Worm (Caenorhabditis elegans) whole organism, L3 larva: ENCODE data around the gene ergi-3.

ENCODE experiments used
- ZK546.5 ChIP-seq: sonication (generic microtip); optimal IDR thresholded peaks from 2 replicates; lab custom pipeline; 2017; ENCODE audit warnings: missing biosample characterization, missing genetic modification characterization
- elt-2 ChIP-seq: sonication (generic microtip); optimal IDR thresholded peaks from 2 replicates; lab custom pipeline; 2016; ENCODE audit warnings: missing genetic modification reagents, mild to moderate bottlenecking, missing genetic modification characterization, missing compliant biosample characterization
- fos-1 ChIP-seq: fragments of 150-350 bp; optimal IDR thresholded peaks from 2 replicates; lab custom pipeline; 2014; ENCODE audit warnings: missing biosample characterization, missing genetic modification characterization
- lin-15B ChIP-seq: fragments of 150-350 bp; optimal IDR thresholded peaks from 2 replicates; lab custom pipeline; 2014; ENCODE audit warnings: missing biosample characterization, missing genetic modification characterization
- nfya-1 ChIP-seq: sonication (generic microtip); optimal IDR thresholded peaks from 2 replicates; lab custom pipeline; 2017; ENCODE audit warnings: missing genetic modification characterization, mild to moderate bottlenecking, missing compliant biosample characterization, antibody characterized with exemption, moderate library complexity; ENCODE audit not compliant: insufficient read depth
- nhr-237 ChIP-seq: fragments of 150-350 bp; optimal IDR thresholded peaks from 2 replicates; lab custom pipeline; 2014; ENCODE audit warnings: missing biosample characterization, missing genetic modification characterization
- skn-1 ChIP-seq: fragments of 150-350 bp; optimal IDR thresholded peaks from 2 replicates; lab custom pipeline; 2014; ENCODE audit warnings: missing biosample characterization, missing genetic modification characterization
- tbx-2 ChIP-seq: sonication (generic microtip); optimal IDR thresholded peaks from 2 replicates; lab custom pipeline; 2016; ENCODE audit warnings: mild to moderate bottlenecking, missing genetic modification characterization, missing compliant biosample characterization
- ztf-11 ChIP-seq: fragments of 150-350 bp; optimal IDR thresholded peaks from 2 replicates; lab custom pipeline; 2014; ENCODE audit warnings: missing biosample characterization, missing genetic modification characterization

- TF ChIP-seq skn-1 (tag; lab: Kevin White, UChicago) (no peak), nhr-237 (tag; lab: Kevin White, UChicago) (no peak), lin-15B (tag; lab: Kevin White, UChicago) (no peak), tbx-2 (tag; lab: Kevin White, UChicago) (no peak), ztf-11 (no peak), elt-2 (tag; lab: Kevin White, UChicago) (no peak), nfya-1 (tag; lab: Kevin White, UChicago) (peak; percentile 35), fos-1 (tag; lab: Kevin White, UChicago) (no peak), ZK546.5 (tag; lab: Kevin White, UChicago) (no peak)
These were observed 30.7 kb upstream of the ergi-3 start, which contains the start of gene F59D12.5 for ce11 chrX:15647276-15647675.
